Fruit fly (Drosophila melanogaster) whole organism, prepupa: ENCODE data around the gene Cyt-c1L.

Experiments used
- Blimp-1 ChIP-seq: fragments of 200-800 bp; sonication (Bioruptor generic); optimal IDR thresholded peaks from 3 replicates; lab custom pipeline; 2017; ENCODE audit warnings: missing biosample characterization, missing genetic modification characterization, mild to moderate bottlenecking, moderate library complexity, missing genetic modification reagents
- CG11902 ChIP-seq: fragments of 200-800 bp; sonication (Bioruptor generic); optimal IDR thresholded peaks from 3 replicates; lab custom pipeline; 2016; ENCODE audit warnings: missing biosample characterization, missing genetic modification characterization
- Sox15 ChIP-seq: fragments of 200-800 bp; sonication (Bioruptor generic); optimal IDR thresholded peaks from 3 replicates; lab custom pipeline; 2016; ENCODE audit warnings: missing biosample characterization, missing genetic modification characterization
- salr ChIP-seq, 2 experiments: fragments of 200-800 bp; sonication (Bioruptor generic); optimal IDR thresholded peaks; 3 replicates each; lab custom pipeline; 2016 to 2018; ENCODE audit warnings: missing biosample characterization in 2 of 2, missing genetic modification characterization in 2 of 2, mild to moderate bottlenecking in 1 of 2

DNA sequence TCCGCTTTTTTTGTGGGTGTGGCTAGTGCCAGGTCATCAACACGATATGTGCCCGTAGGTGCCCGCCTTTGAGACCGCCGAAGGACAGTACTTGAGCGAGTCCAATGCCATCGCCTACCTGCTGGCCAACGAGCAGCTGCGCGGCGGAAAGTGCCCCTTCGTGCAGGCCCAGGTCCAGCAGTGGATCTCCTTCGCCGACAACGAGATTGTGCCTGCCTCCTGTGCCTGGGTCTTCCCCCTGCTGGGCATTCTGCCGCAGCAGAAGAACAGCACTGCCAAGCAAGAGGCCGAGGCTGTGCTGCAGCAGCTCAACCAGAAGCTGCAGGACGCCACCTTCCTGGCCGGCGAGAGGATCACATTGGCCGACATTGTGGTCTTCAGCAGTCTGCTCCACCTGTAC is 16.7 kb upstream of the Cyt-c1L start:
- TF ChIP-seq Blimp-1 (GFP tag; lab: Kevin White, UChicago) (no peak), CG11902 (GFP tag; lab: Kevin White, UChicago) (no peak), salr (GFP tag; optimal IDR thresholded peaks at IDR 0.05; lab: Kevin White, UChicago) (no peak), Sox15 (GFP tag; lab: Kevin White, UChicago) (no peak)
